Worm (Caenorhabditis elegans) whole organism, late embryonic: ENCODE results near the gene grl-11.

Source experiments
- C08G9.2 ChIP-seq: sonication (generic microtip); optimal IDR thresholded peaks from 2 replicates; lab custom pipeline; 2016; ENCODE audit warnings: mild to moderate bottlenecking, missing genetic modification characterization, moderate library complexity, missing compliant biosample characterization
- C38D4.7 ChIP-seq: fragments of 200-800 bp; sonication (Bioruptor generic); optimal IDR thresholded peaks from 2 replicates; lab custom pipeline; 2018; ENCODE audit warnings: mild to moderate bottlenecking, missing genetic modification characterization, moderate library complexity, missing compliant biosample characterization
- F13H6.1 ChIP-seq: sonication (generic microtip); optimal IDR thresholded peaks from 2 replicates; lab custom pipeline; 2016; ENCODE audit warnings: missing genetic modification characterization, missing compliant biosample characterization
- K02D7.2 ChIP-seq: sonication (generic microtip); optimal IDR thresholded peaks from 2 replicates; lab custom pipeline; 2017; ENCODE audit warnings: mild to moderate bottlenecking, missing genetic modification characterization, missing compliant biosample characterization
- T23F11.4 ChIP-seq: fragments of 200-800 bp; sonication (Bioruptor generic); optimal IDR thresholded peaks from 2 replicates; lab custom pipeline; 2018; ENCODE audit warnings: mild to moderate bottlenecking, missing genetic modification characterization, missing compliant biosample characterization
- Y22D7AL.16 ChIP-seq: sonication (generic microtip); optimal IDR thresholded peaks from 2 replicates; lab custom pipeline; 2016; ENCODE audit warnings: missing genetic modification characterization, missing compliant biosample characterization
- ama-1 ChIP-seq: fragments of 150-350 bp; optimal IDR thresholded peaks from 2 replicates; lab custom pipeline; 2014
- ceh-14 ChIP-seq: sonication (generic microtip); optimal IDR thresholded peaks from 2 replicates; lab custom pipeline; 2016; ENCODE audit warnings: missing genotype, missing genetic modification characterization, missing compliant biosample characterization
- ceh-18 ChIP-seq: sonication (generic microtip); optimal IDR thresholded peaks from 2 replicates; lab custom pipeline; 2016; ENCODE audit warnings: missing genetic modification characterization, missing compliant biosample characterization
- ceh-19 ChIP-seq: fragments of 200-800 bp; sonication (Bioruptor generic); optimal IDR thresholded peaks from 2 replicates; lab custom pipeline; 2018; ENCODE audit warnings: mild to moderate bottlenecking, missing genetic modification characterization, missing compliant biosample characterization
- ceh-24 ChIP-seq: sonication (generic microtip); optimal IDR thresholded peaks from 2 replicates; lab custom pipeline; 2016; ENCODE audit warnings: mild to moderate bottlenecking, missing genetic modification characterization, missing compliant biosample characterization
- ceh-30 ChIP-seq: fragments of 150-350 bp; optimal IDR thresholded peaks from 2 replicates; lab custom pipeline; 2014; ENCODE audit warnings: missing biosample characterization, missing genetic modification characterization
- ceh-31 ChIP-seq: sonication (generic microtip); optimal IDR thresholded peaks from 2 replicates; lab custom pipeline; 2016; ENCODE audit warnings: missing genetic modification characterization, missing compliant biosample characterization
- ceh-34 ChIP-seq: sonication (generic microtip); optimal IDR thresholded peaks from 2 replicates; lab custom pipeline; 2016; ENCODE audit warnings: mild to moderate bottlenecking, missing genetic modification characterization, missing compliant biosample characterization
- ceh-48 ChIP-seq: sonication (generic microtip); optimal IDR thresholded peaks from 2 replicates; lab custom pipeline; 2016; ENCODE audit warnings: missing genetic modification characterization, inconsistent platforms, missing compliant biosample characterization
- che-1 ChIP-seq: sonication (generic microtip); optimal IDR thresholded peaks from 2 replicates; lab custom pipeline; 2016; ENCODE audit warnings: mild to moderate bottlenecking, missing genetic modification characterization, missing compliant biosample characterization
- elt-2 ChIP-seq: sonication (generic microtip); optimal IDR thresholded peaks from 2 replicates; lab custom pipeline; 2016; ENCODE audit warnings: missing genetic modification reagents, missing genetic modification characterization, missing compliant biosample characterization
- elt-4 ChIP-seq: sonication (generic microtip); optimal IDR thresholded peaks from 2 replicates; lab custom pipeline; 2016; ENCODE audit warnings: missing genetic modification characterization, missing compliant biosample characterization
- eyg-1 ChIP-seq: sonication (generic microtip); optimal IDR thresholded peaks from 2 replicates; lab custom pipeline; 2016; ENCODE audit warnings: missing genotype, missing genetic modification characterization, missing compliant biosample characterization
- fax-1 ChIP-seq: sonication (generic microtip); optimal IDR thresholded peaks from 2 replicates; lab custom pipeline; 2016; ENCODE audit warnings: missing genotype, missing genetic modification characterization, missing compliant biosample characterization
- gmeb-2 ChIP-seq: sonication (generic microtip); optimal IDR thresholded peaks from 2 replicates; lab custom pipeline; 2016; ENCODE audit warnings: missing genetic modification characterization, inconsistent platforms, missing compliant biosample characterization
- hlh-13 ChIP-seq: fragments of 200-800 bp; sonication (Bioruptor generic); optimal IDR thresholded peaks from 2 replicates; lab custom pipeline; 2018; ENCODE audit warnings: mild to moderate bottlenecking, missing genetic modification characterization, missing compliant biosample characterization
- hlh-15 ChIP-seq: sonication (generic microtip); optimal IDR thresholded peaks from 2 replicates; lab custom pipeline; 2016; ENCODE audit warnings: missing genetic modification characterization, missing compliant biosample characterization
- hlh-6 ChIP-seq: sonication (generic microtip); optimal IDR thresholded peaks from 2 replicates; lab custom pipeline; 2016; ENCODE audit warnings: missing genotype, missing genetic modification characterization, missing compliant biosample characterization
- hlh-8 ChIP-seq: sonication (generic microtip); optimal IDR thresholded peaks from 2 replicates; lab custom pipeline; 2016; ENCODE audit warnings: missing genotype, missing genetic modification characterization, missing compliant biosample characterization
- lim-6 ChIP-seq: sonication (generic microtip); optimal IDR thresholded peaks from 2 replicates; lab custom pipeline; 2016; ENCODE audit warnings: missing genetic modification characterization, missing compliant biosample characterization
- lin-11 ChIP-seq: fragments of 200-800 bp; sonication (Bioruptor generic); optimal IDR thresholded peaks from 2 replicates; lab custom pipeline; 2018; ENCODE audit warnings: mild to moderate bottlenecking, missing genetic modification characterization, missing compliant biosample characterization
- madf-2 ChIP-seq: sonication (generic microtip); optimal IDR thresholded peaks from 2 replicates; lab custom pipeline; 2017; ENCODE audit warnings: missing genetic modification characterization, missing compliant biosample characterization
- nfya-1 ChIP-seq: sonication (generic microtip); optimal IDR thresholded peaks from 2 replicates; lab custom pipeline; 2017; ENCODE audit warnings: missing genetic modification characterization, mild to moderate bottlenecking, missing compliant biosample characterization, antibody characterized with exemption, moderate library complexity
- nhr-11 ChIP-seq: fragments of 150-350 bp; optimal IDR thresholded peaks from 2 replicates; lab custom pipeline; 2014; ENCODE audit warnings: missing biosample characterization, missing genetic modification characterization
- npax-4 ChIP-seq: sonication (generic microtip); optimal IDR thresholded peaks from 2 replicates; lab custom pipeline; 2016; ENCODE audit warnings: missing genetic modification characterization, missing compliant biosample characterization
- odd-2 ChIP-seq: sonication (generic microtip); optimal IDR thresholded peaks from 2 replicates; lab custom pipeline; 2017; ENCODE audit warnings: antibody characterized with exemption, mild to moderate bottlenecking, missing genetic modification characterization, missing compliant biosample characterization
- pat-9 ChIP-seq: fragments of 200-800 bp; sonication (Bioruptor generic); optimal IDR thresholded peaks from 2 replicates; lab custom pipeline; 2018; ENCODE audit warnings: mild to moderate bottlenecking, missing genetic modification characterization, moderate library complexity, missing compliant biosample characterization
- pax-1 ChIP-seq: fragments of 150-350 bp; optimal IDR thresholded peaks from 2 replicates; lab custom pipeline; 2014; ENCODE audit warnings: missing biosample characterization, missing genetic modification characterization
- pha-2 ChIP-seq: sonication (generic microtip); optimal IDR thresholded peaks from 2 replicates; lab custom pipeline; 2017; ENCODE audit warnings: mild to moderate bottlenecking, missing genetic modification characterization, missing compliant biosample characterization
- pha-4 ChIP-seq: fragments of 150-350 bp; optimal IDR thresholded peaks from 2 replicates; lab custom pipeline; 2018; ENCODE audit warnings: missing biosample characterization, missing genetic modification reagents, missing genetic modification characterization
- pros-1 ChIP-seq: fragments of 150-350 bp; optimal IDR thresholded peaks from 2 replicates; lab custom pipeline; 2014; ENCODE audit warnings: missing biosample characterization, missing genetic modification reagents, missing genetic modification characterization
- rnt-1 ChIP-seq: sonication (generic microtip); optimal IDR thresholded peaks from 2 replicates; lab custom pipeline; 2016; ENCODE audit warnings: missing genetic modification characterization, missing compliant biosample characterization
- sdc-2 ChIP-seq: sonication (generic microtip); optimal IDR thresholded peaks from 2 replicates; lab custom pipeline; 2016; ENCODE audit warnings: missing genotype, missing genetic modification characterization, missing compliant biosample characterization
- sox-2 ChIP-seq: fragments of 200-800 bp; sonication (Bioruptor generic); IDR thresholded peaks from 2 replicates; pipeline ENCODE4 v1.3.6; 2022; ENCODE audit warnings: missing genetic modification reagents, missing genetic modification characterization, missing compliant biosample characterization
- tbx-2 ChIP-seq: sonication (generic microtip); optimal IDR thresholded peaks from 2 replicates; lab custom pipeline; 2016; ENCODE audit warnings: missing genetic modification characterization, missing compliant biosample characterization
- tbx-7 ChIP-seq: sonication (generic microtip); optimal IDR thresholded peaks from 2 replicates; lab custom pipeline; 2016; ENCODE audit warnings: missing genotype, missing genetic modification characterization, missing compliant biosample characterization
- ttx-3 ChIP-seq: sonication (generic microtip); optimal IDR thresholded peaks from 2 replicates; lab custom pipeline; 2016; ENCODE audit warnings: missing genetic modification reagents, missing genetic modification characterization, missing compliant biosample characterization
- unc-3 ChIP-seq, 2 experiments: fragments of 200-800 bp in 1 of 2; sonication (Bioruptor generic) in 1 of 2; sonication (generic microtip) in 1 of 2; conservative IDR thresholded peaks in 1 of 2; optimal IDR thresholded peaks in 1 of 2; 2 replicates each; pipeline versions ENCODE4 v1.3.6 to Lab custom; 2016 to 2022; ENCODE audit warnings: missing compliant biosample characterization in 2 of 2, missing genetic modification characterization in 2 of 2, missing genetic modification reagents in 1 of 2
- unc-42 ChIP-seq: sonication (generic microtip); optimal IDR thresholded peaks from 2 replicates; lab custom pipeline; 2016; ENCODE audit warnings: missing genotype, missing genetic modification characterization, missing compliant biosample characterization
- unc-55 ChIP-seq: sonication (generic microtip); optimal IDR thresholded peaks from 2 replicates; lab custom pipeline; 2017; ENCODE audit warnings: missing biosample characterization, missing genetic modification reagents, missing genetic modification characterization
- zip-5 ChIP-seq: sonication (generic microtip); optimal IDR thresholded peaks from 2 replicates; lab custom pipeline; 2016; ENCODE audit warnings: missing genetic modification characterization, missing compliant biosample characterization
- ztf-16 ChIP-seq: sonication (generic microtip); optimal IDR thresholded peaks from 2 replicates; lab custom pipeline; 2017; ENCODE audit warnings: missing genetic modification characterization, missing compliant biosample characterization

The grl-11 gene

DNA sequence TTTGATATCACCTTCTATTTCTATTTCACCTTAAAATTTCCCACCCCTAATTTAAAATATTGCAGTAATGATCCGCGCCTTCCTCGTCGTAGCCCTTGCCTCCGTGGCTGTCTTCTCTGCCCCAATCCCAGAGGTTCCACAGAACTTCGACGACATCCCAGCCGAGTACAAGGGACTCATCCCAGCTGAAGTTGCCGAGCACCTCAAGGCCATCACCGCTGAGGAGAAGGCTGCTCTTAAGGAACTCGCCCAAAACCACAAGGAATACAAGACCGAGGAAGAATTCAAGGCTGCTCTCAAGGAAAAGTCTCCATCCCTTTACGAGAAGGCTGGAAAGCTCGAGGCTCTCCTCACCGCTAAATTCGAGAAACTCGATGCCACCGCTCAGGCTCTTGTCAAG lies 36.4 kb downstream of the grl-11 start, which contains the start of gene far-2:
far-2 (plus strand) TSS at position 66 of the 400 bp plus-strand sequence.
- no peak for TF ChIP-seq ceh-19 (GFP tag; lab: Kevin White, UChicago)
- TF ChIP-seq ztf-16 (tag; lab: Kevin White, UChicago) = no peak
- no peak for TF ChIP-seq pha-4 (tag; lab: Kevin White, UChicago)
- no peak for TF ChIP-seq pax-1
- no peak for TF ChIP-seq F13H6.1 (tag; lab: Kevin White, UChicago)
- no peak for TF ChIP-seq fax-1 (tag; lab: Kevin White, UChicago)
- no peak for TF ChIP-seq T23F11.4
- TF ChIP-seq lin-11 = no peak
- no peak for TF ChIP-seq madf-2 (tag; lab: Kevin White, UChicago)
- no peak for TF ChIP-seq K02D7.2
- no peak for TF ChIP-seq ttx-3
- TF ChIP-seq hlh-6 (tag; lab: Kevin White, UChicago) = no peak
- TF ChIP-seq pat-9 = no peak
- TF ChIP-seq elt-2 (tag; lab: Kevin White, UChicago) = no peak
- TF ChIP-seq pha-2 (tag; lab: Kevin White, UChicago) = no peak
- TF ChIP-seq ceh-18 (tag; lab: Kevin White, UChicago) = no peak
- TF ChIP-seq unc-55 (GFP tag; lab: Kevin White, UChicago) = no peak
- TF ChIP-seq ceh-30 (tag; lab: Kevin White, UChicago) = no peak
- TF ChIP-seq gmeb-2 = no peak
- no peak for TF ChIP-seq nhr-11 (tag; lab: Kevin White, UChicago)
- TF ChIP-seq, all 69 proteins: peak for 0

DNA sequence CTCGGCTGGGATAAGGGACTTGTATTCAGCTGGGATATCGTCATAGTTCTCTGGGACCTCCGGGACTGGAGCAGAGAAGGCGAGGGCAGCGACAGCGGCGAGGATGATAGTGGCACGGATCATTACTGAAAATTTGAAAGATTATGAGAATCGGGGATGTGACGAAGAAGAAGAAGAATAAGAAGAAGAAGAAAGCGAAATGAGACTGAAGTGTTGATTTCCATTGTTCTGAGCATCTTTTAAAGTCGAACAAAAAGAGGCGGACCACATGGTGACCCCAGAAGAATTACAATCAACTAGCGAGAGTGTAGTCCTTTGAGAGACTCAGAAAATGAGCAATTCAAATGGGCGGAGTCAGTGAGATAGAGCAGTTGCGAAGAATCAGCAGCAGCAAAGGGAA lies 37.1 kb downstream of the grl-11 start, which contains the start of gene far-1:
far-1 (minus strand) TSS at position 125 of the 400 bp plus-strand sequence.
- TF ChIP-seq ama-1 (lab: Kevin White, UChicago) (peak; percentile 74), rnt-1 (no peak), hlh-8 (tag; lab: Kevin White, UChicago) (peak; percentile 41), elt-4 (tag; lab: Kevin White, UChicago) (no peak), Y22D7AL.16 (tag; lab: Kevin White, UChicago) (no peak), zip-5 (tag; lab: Kevin White, UChicago) (no peak), ceh-18 (tag; lab: Kevin White, UChicago) (peak; percentile 10), hlh-15 (tag; lab: Kevin White, UChicago) (no peak), pat-9 (no peak), sox-2 (GFP tag; lab: Robert Waterston, UW) (no peak), pax-1 (no peak), C08G9.2 (peak; percentile 11), nfya-1 (tag; lab: Kevin White, UChicago) (peak; percentile 23), tbx-2 (tag; lab: Kevin White, UChicago) (no peak), tbx-7 (tag; lab: Kevin White, UChicago) (no peak)
- TF ChIP-seq, all 69 proteins: peak for 5

ce11 chrIII:9080127-9080526 lies 38.0 kb downstream of the grl-11 start:
- TF ChIP-seq rnt-1 = peak; percentile 18
- TF ChIP-seq sox-2 (GFP tag; lab: Robert Waterston, UW) = no peak
- no peak for TF ChIP-seq tbx-2 (tag; lab: Kevin White, UChicago)
- no peak for TF ChIP-seq ceh-14
- TF ChIP-seq hlh-6 (tag; lab: Kevin White, UChicago) = no peak
- no peak for TF ChIP-seq odd-2 (tag; lab: Kevin White, UChicago)
- no peak for TF ChIP-seq pha-4 (tag; lab: Kevin White, UChicago)
- TF ChIP-seq nfya-1 (tag; lab: Kevin White, UChicago) = no peak
- no peak for TF ChIP-seq eyg-1
- no peak for TF ChIP-seq che-1
- no peak for TF ChIP-seq ceh-48
- TF ChIP-seq ama-1 (lab: Kevin White, UChicago) = peak; percentile 44
- no peak for TF ChIP-seq gmeb-2
- no peak for TF ChIP-seq sdc-2 (tag; lab: Kevin White, UChicago)
- TF ChIP-seq, all 69 proteins: peak for 2

- TF ChIP-seq ceh-24 (tag; lab: Kevin White, UChicago) (no peak), ceh-31 (tag; lab: Kevin White, UChicago) (no peak), unc-3 (GFP tag; conservative IDR thresholded peaks at IDR 0.05; lab: Robert Waterston, UW) (no peak), unc-3 (tag; optimal IDR thresholded peaks at IDR 0.05; lab: Kevin White, UChicago) (no peak), gmeb-2 (no peak), K02D7.2 (no peak), ceh-14 (no peak), hlh-13 (no peak), unc-42 (tag; lab: Kevin White, UChicago) (no peak), pros-1 (tag; lab: Kevin White, UChicago) (no peak), npax-4 (tag; lab: Kevin White, UChicago) (no peak), T23F11.4 (no peak), lim-6 (tag; lab: Kevin White, UChicago) (no peak), C38D4.7 (GFP tag; lab: Kevin White, UChicago) (no peak), hlh-15 (tag; lab: Kevin White, UChicago) (no peak), che-1 (no peak), pha-4 (tag; lab: Kevin White, UChicago) (no peak), ceh-34 (tag; lab: Kevin White, UChicago) (no peak)
Observed at ce11 chrIII:9077708-9078107, 40.5 kb downstream of the grl-11 start, which contains the start of gene F02A9.1. TSS of gene F02A9.1 (minus strand) at chrIII:9077808.
